Fruit fly (Drosophila melanogaster): ENCODE results near the gene CG10898.

The CG10898 gene

dm6 chr3R:11582253-11582589 lies 24.6 kb downstream of the CG10898 start:
- TF ChIP-seq lola (GFP tag; optimal IDR thresholded peaks at IDR 0.05) (no peak), usp (GFP tag; optimal IDR thresholded peaks at IDR 0.05) (no peak), ey (GFP tag; optimal IDR thresholded peaks at IDR 0.05) (peak; percentile 59), CrebA (GFP tag; optimal IDR thresholded peaks at IDR 0.05; ENCODE audit: borderline replicate concordance) (no peak), pan (optimal IDR thresholded peaks at IDR 0.05) (no peak)

dm6 chr3R:11589764-11590358 lies 32.3 kb downstream of the CG10898 start, which contains the start of gene CG6791:
TSS of gene CG6791 (minus strand) at chr3R:11590146.
- TF ChIP-seq pan (optimal IDR thresholded peaks at IDR 0.05): no peak
- no peak for TF ChIP-seq OdsH (GFP tag; optimal IDR thresholded peaks at IDR 0.05)
- no peak for TF ChIP-seq dmrt93B (GFP tag; optimal IDR thresholded peaks at IDR 0.05)
- no peak for TF ChIP-seq Sp1 (GFP tag; optimal IDR thresholded peaks at IDR 0.05)
- no peak for TF ChIP-seq N (GFP tag; optimal IDR thresholded peaks at IDR 0.05)
- TF ChIP-seq psq (GFP tag; optimal IDR thresholded peaks at IDR 0.05): no peak

dm6 chr3R:11595523-11595922 lies 37.9 kb downstream of the CG10898 start:
- no peak for TF ChIP-seq woc (GFP tag; optimal IDR thresholded peaks at IDR 0.05)

dm6 chr3R:11603136-11603535 lies 45.6 kb downstream of the CG10898 start:
- no peak for TF ChIP-seq CG9705 (GFP tag; optimal IDR thresholded peaks at IDR 0.05)
- no peak for TF ChIP-seq N (GFP tag; optimal IDR thresholded peaks at IDR 0.05)
- no peak for TF ChIP-seq jim (GFP tag; optimal IDR thresholded peaks at IDR 0.05)
- no peak for TF ChIP-seq sage (GFP tag; optimal IDR thresholded peaks at IDR 0.05)
- TF ChIP-seq CrebA (GFP tag; optimal IDR thresholded peaks at IDR 0.05; ENCODE audit: borderline replicate concordance): no peak
- TF ChIP-seq Dfd (GFP tag; optimal IDR thresholded peaks at IDR 0.05): no peak
- TF ChIP-seq usp (GFP tag; optimal IDR thresholded peaks at IDR 0.05): no peak
- TF ChIP-seq psq (GFP tag; optimal IDR thresholded peaks at IDR 0.05): no peak
- TF ChIP-seq tai (GFP tag; optimal IDR thresholded peaks at IDR 0.05): no peak

- no peak for TF ChIP-seq HLH106 (tag; optimal IDR thresholded peaks at IDR 0.05)
- no peak for TF ChIP-seq h (GFP tag; optimal IDR thresholded peaks at IDR 0.05)
- no peak for TF ChIP-seq dmrt93B (GFP tag; optimal IDR thresholded peaks at IDR 0.05)
- peak; percentile 81 for TF ChIP-seq Vsx2 (GFP tag; optimal IDR thresholded peaks at IDR 0.05; ENCODE audit: partially characterized antibody)
- peak; percentile 87 to 88 for TF ChIP-seq dl (GFP tag; optimal IDR thresholded peaks at IDR 0.05; ENCODE audit: insufficient read depth in 1 of 2, partially characterized antibody in 2 of 2)
- TF ChIP-seq rgr (GFP tag; optimal IDR thresholded peaks at IDR 0.05): no peak
- no peak for TF ChIP-seq fru (GFP tag; optimal IDR thresholded peaks at IDR 0.05)
- TF ChIP-seq Hnf4 (GFP tag; optimal IDR thresholded peaks at IDR 0.05): no peak
- peak; percentile 94 for TF ChIP-seq Dif (GFP tag; optimal IDR thresholded peaks at IDR 0.05; ENCODE audit: partially characterized antibody)
- TF ChIP-seq dsf (GFP tag; optimal IDR thresholded peaks at IDR 0.05; ENCODE audit: borderline replicate concordance): no peak
- TF ChIP-seq foxo (GFP tag; optimal IDR thresholded peaks at IDR 0.05): no peak
- TF ChIP-seq ey (GFP tag; optimal IDR thresholded peaks at IDR 0.05): no peak
Measured at dm6 chr3R:11604654-11605436, 47.3 kb downstream of the CG10898 start.

dm6 chr3R:11606679-11607078 lies 49.1 kb downstream of the CG10898 start:
- TF ChIP-seq ey (GFP tag; optimal IDR thresholded peaks at IDR 0.05) (no peak), Hr78 (GFP tag; optimal IDR thresholded peaks at IDR 0.05) (no peak), Myc (optimal IDR thresholded peaks at IDR 0.05) (no peak), Sp1 (GFP tag; optimal IDR thresholded peaks at IDR 0.05) (no peak), Vsx2 (GFP tag; optimal IDR thresholded peaks at IDR 0.05; ENCODE audit: partially characterized antibody) (no peak), Hnf4 (GFP tag; optimal IDR thresholded peaks at IDR 0.05) (no peak)
